Fruit fly (Drosophila melanogaster) whole organism, embryonic: ENCODE measurements around the gene CG43136.

Experiments
- CG11247 ChIP-seq: fragments of 200-800 bp; sonication (Bioruptor generic); IDR thresholded peaks from 2 replicates; pipeline ENCODE4 v1.3.6; 2022; ENCODE audit warnings: missing biosample characterization, missing genetic modification characterization
- CG17186 ChIP-seq: fragments of 200-800 bp; sonication (Bioruptor generic); optimal IDR thresholded peaks from 3 replicates; lab custom pipeline; 2017; ENCODE audit warnings: missing biosample characterization, missing genetic modification reagents, missing genetic modification characterization
- CG8478 ChIP-seq: fragments of >200 bp; optimal IDR thresholded peaks from 2 replicates; lab custom pipeline; 2018
- Camta ChIP-seq: fragments of 200-800 bp; sonication (Bioruptor generic); optimal IDR thresholded peaks from 2 replicates; lab custom pipeline; 2016; ENCODE audit warnings: missing biosample characterization, missing genetic modification characterization
- NK7.1 ChIP-seq: fragments of 200-800 bp; sonication (Bioruptor generic); optimal IDR thresholded peaks from 3 replicates; lab custom pipeline; 2016; ENCODE audit warnings: missing biosample characterization, missing genetic modification characterization
- Nf-YC ChIP-seq: fragments of 200-800 bp; optimal IDR thresholded peaks from 3 replicates; lab custom pipeline; 2019; ENCODE audit warnings: missing biosample characterization, mild to moderate bottlenecking, missing genetic modification characterization, moderate library complexity
- Sry-δ ChIP-seq: fragments of 200-800 bp; sonication (Bioruptor generic); optimal IDR thresholded peaks from 2 replicates; lab custom pipeline; 2016; ENCODE audit warnings: missing biosample characterization, missing genetic modification characterization
- ato ChIP-seq: fragments of 200-800 bp; sonication (Bioruptor generic); IDR thresholded peaks from 2 replicates; pipeline ENCODE4 v1.3.6; 2022; ENCODE audit warnings: missing biosample characterization, missing genetic modification characterization; ENCODE audit not compliant: partially characterized antibody
- da ChIP-seq: fragments of 200-800 bp; sonication (Bioruptor generic); optimal IDR thresholded peaks from 2 replicates; lab custom pipeline; 2016; ENCODE audit warnings: missing biosample characterization, missing genetic modification characterization
- fru ChIP-seq: fragments of >200 bp; optimal IDR thresholded peaks from 2 replicates; lab custom pipeline; 2017
- maf-S ChIP-seq: fragments of 200-800 bp; sonication (Bioruptor generic); optimal IDR thresholded peaks from 2 replicates; lab custom pipeline; 2016; ENCODE audit warnings: missing biosample characterization, missing genetic modification characterization
- rib ChIP-seq: fragments of 200-800 bp; sonication (Bioruptor generic); IDR thresholded peaks from 2 replicates; pipeline ENCODE4 v1.3.6; 2022; ENCODE audit warnings: missing biosample characterization, missing genetic modification characterization
- stwl ChIP-seq: fragments of 200-800 bp; sonication (Bioruptor generic); optimal IDR thresholded peaks from 3 replicates; lab custom pipeline; 2018; ENCODE audit warnings: missing biosample characterization, mild to moderate bottlenecking, missing genetic modification characterization, moderate library complexity
- unc-4 ChIP-seq: fragments of 200-800 bp; sonication (Bioruptor generic); IDR thresholded peaks from 2 replicates; pipeline ENCODE4 v1.3.6; 2022; ENCODE audit warnings: missing biosample characterization, missing genetic modification characterization; ENCODE audit not compliant: partially characterized antibody

dm6 chrX:5896809-5897700, 43.5 kb downstream of the CG43136 start:
- TF ChIP-seq rib (GFP tag; lab: Robert Waterston, UW) (no peak), stwl (tag; lab: Kevin White, UChicago) (no peak), Nf-YC (tag; lab: Kevin White, UChicago) (no peak), CG11247 (no peak), CG17186 (GFP tag; lab: Kevin White, UChicago) (no peak), ato (GFP tag; lab: Robert Waterston, UW) (no peak), Camta (GFP tag; lab: Kevin White, UChicago) (no peak), CG8478 (lab: Kevin White, UChicago) (no peak), NK7.1 (GFP tag; lab: Kevin White, UChicago) (no peak), Sry-δ (no peak), da (GFP tag; lab: Kevin White, UChicago) (no peak), unc-4 (GFP tag; lab: Robert Waterston, UW) (no peak), fru (no peak), maf-S (GFP tag; lab: Kevin White, UChicago) (no peak)
